Fruit fly (Drosophila melanogaster): Measurements from ENCODE around the gene Ilk.

DNA sequence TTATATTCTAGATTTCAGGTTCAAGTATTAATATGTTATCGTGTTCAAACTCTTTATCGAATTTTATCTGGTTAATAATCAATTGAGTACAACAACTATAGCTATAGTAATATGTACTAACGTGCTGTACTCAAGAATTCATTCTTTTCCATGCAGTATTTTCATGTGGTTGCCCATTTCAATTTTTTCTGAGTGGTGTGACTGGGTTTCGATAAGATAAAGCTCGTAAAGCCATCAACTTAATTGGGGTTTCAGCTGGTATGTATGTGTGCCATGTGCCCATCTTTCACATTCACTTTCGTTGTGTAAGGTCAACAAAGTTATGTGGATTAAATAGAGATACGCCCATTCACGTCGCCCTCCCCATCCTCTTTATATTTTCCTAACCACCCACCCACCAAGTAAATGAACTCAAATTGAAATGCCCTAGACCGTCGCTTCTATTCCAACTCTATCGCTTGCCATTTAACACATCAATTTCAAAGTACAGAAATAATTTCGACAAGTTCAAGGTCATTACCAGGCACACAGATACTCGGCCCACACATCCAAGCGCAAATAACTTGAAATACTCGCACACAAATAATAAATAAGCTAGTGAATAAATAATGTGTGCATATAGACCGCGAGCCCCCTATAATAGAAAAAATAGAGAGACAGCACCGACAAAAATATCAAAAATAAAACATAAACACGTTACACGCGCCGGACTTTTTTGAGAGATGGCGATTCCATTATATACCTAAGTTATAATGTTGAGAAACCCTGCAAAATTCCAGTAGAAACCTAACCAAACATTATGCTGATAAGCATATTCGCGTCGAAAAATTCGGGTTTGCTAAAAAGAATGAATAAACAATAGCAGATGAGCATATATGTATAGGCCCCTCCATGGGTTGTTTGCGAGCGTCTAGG lies 11.9 kb upstream of the Ilk start:
- no peak for TF ChIP-seq psq (optimal IDR thresholded peaks at IDR 0.05)
- no peak for TF ChIP-seq usp (GFP tag; optimal IDR thresholded peaks at IDR 0.05)
- no peak for TF ChIP-seq CG8478 (optimal IDR thresholded peaks at IDR 0.05)
- no peak for TF ChIP-seq Dll (optimal IDR thresholded peaks at IDR 0.05)
- no peak for TF ChIP-seq pan (optimal IDR thresholded peaks at IDR 0.05)
- TF ChIP-seq EcR (GFP tag; optimal IDR thresholded peaks at IDR 0.05) = no peak

All from whole organism.